Fruit fly (Drosophila melanogaster): Measurements from ENCODE around the gene rsh.

- no peak for TF ChIP-seq CG15710 (tag; optimal IDR thresholded peaks at IDR 0.05)
- no peak for TF ChIP-seq fd96Ca (GFP tag; IDR thresholded peaks at IDR 0.05)
Measured at dm6 chrX:13089375-13089774, 101.0 kb downstream of the rsh start.
